Fruit fly (Drosophila melanogaster) whole organism, embryonic: ENCODE measurements around the gene Sdic4.
A peak's percentile ranks its signal among the peaks of the same experiment; 100 is the strongest.

Source experiments
- ATbp ChIP-seq: fragments of 200-800 bp; sonication (Bioruptor generic); optimal IDR thresholded peaks from 2 replicates; lab custom pipeline; 2017; ENCODE audit warnings: missing biosample characterization, mild to moderate bottlenecking, missing genetic modification characterization, missing genetic modification reagents
- Aef1 ChIP-seq: fragments of 200-800 bp; sonication (Bioruptor generic); IDR thresholded peaks from 3 replicates; pipeline ENCODE4 v1.3.6; 2022; ENCODE audit warnings: missing biosample characterization, missing genetic modification characterization
- Antp ChIP-seq: fragments of 200-800 bp; sonication (Bioruptor generic); optimal IDR thresholded peaks from 3 replicates; lab custom pipeline; 2016; ENCODE audit warnings: missing biosample characterization, missing genetic modification characterization
- CG11456 ChIP-seq: fragments of 200-800 bp; sonication (Bioruptor generic); IDR thresholded peaks from 3 replicates; pipeline ENCODE4 v1.3.6; 2022; ENCODE audit warnings: missing biosample characterization, missing genetic modification characterization
- CG11560 ChIP-seq: fragments of 200-800 bp; sonication (Bioruptor generic); IDR thresholded peaks from 3 replicates; pipeline ENCODE4 v1.3.6; 2022; ENCODE audit warnings: missing biosample characterization, missing genetic modification characterization
- CG12071 ChIP-seq: fragments of 200-800 bp; sonication (Bioruptor generic); optimal IDR thresholded peaks from 3 replicates; lab custom pipeline; 2018; ENCODE audit warnings: missing biosample characterization, mild to moderate bottlenecking, missing genetic modification characterization
- CG12155 ChIP-seq: fragments of 200-800 bp; sonication (Bioruptor generic); optimal IDR thresholded peaks from 3 replicates; lab custom pipeline; 2016; ENCODE audit warnings: missing biosample characterization, missing genetic modification characterization
- CG14050 ChIP-seq: fragments of 200-800 bp; sonication (Bioruptor generic); IDR thresholded peaks from 3 replicates; pipeline ENCODE4 v1.3.6; 2022; ENCODE audit warnings: missing biosample characterization, missing genetic modification characterization
- CG15601 ChIP-seq: fragments of 200-800 bp; sonication (Bioruptor generic); optimal IDR thresholded peaks from 3 replicates; lab custom pipeline; 2019; ENCODE audit warnings: missing biosample characterization, mild to moderate bottlenecking, missing genetic modification characterization, moderate library complexity
- CG17359 ChIP-seq: fragments of 200-800 bp; sonication (Bioruptor generic); optimal IDR thresholded peaks from 3 replicates; lab custom pipeline; 2018; ENCODE audit warnings: missing biosample characterization, mild to moderate bottlenecking, missing genetic modification characterization, moderate library complexity
- CG1832 ChIP-seq: fragments of 200-800 bp; sonication (Bioruptor generic); optimal IDR thresholded peaks from 2 replicates; lab custom pipeline; 2017; ENCODE audit warnings: missing biosample characterization, mild to moderate bottlenecking, missing genetic modification characterization, inconsistent platforms
- CG18476 ChIP-seq: fragments of 200-800 bp; sonication (Bioruptor generic); optimal IDR thresholded peaks from 2 replicates; lab custom pipeline; 2016; ENCODE audit warnings: missing biosample characterization, mild to moderate bottlenecking, missing genetic modification characterization
- CG18764 ChIP-seq: fragments of 200-800 bp; sonication (Bioruptor generic); optimal IDR thresholded peaks from 3 replicates; lab custom pipeline; 2016; ENCODE audit warnings: missing biosample characterization, missing genetic modification characterization
- CG34422 ChIP-seq: fragments of 200-800 bp; sonication (Bioruptor generic); IDR thresholded peaks from 3 replicates; pipeline ENCODE4 v1.3.6; 2022; ENCODE audit warnings: missing biosample characterization, missing genetic modification characterization
- CG4328 ChIP-seq: fragments of 200-800 bp; sonication (Bioruptor generic); optimal IDR thresholded peaks from 3 replicates; lab custom pipeline; 2017; ENCODE audit warnings: missing biosample characterization, missing genetic modification reagents, missing genetic modification characterization
- CG4730 ChIP-seq: fragments of 200-800 bp; sonication (Bioruptor generic); IDR thresholded peaks from 2 replicates; pipeline ENCODE4 v1.3.6; 2022; ENCODE audit warnings: missing biosample characterization, missing genetic modification characterization
- CG5180 ChIP-seq: fragments of 200-800 bp; sonication (Bioruptor generic); optimal IDR thresholded peaks from 3 replicates; lab custom pipeline; 2017; ENCODE audit warnings: missing biosample characterization, missing genetic modification characterization, mild to moderate bottlenecking, moderate library complexity, missing genetic modification reagents
- CG5953 ChIP-seq: fragments of 200-800 bp; sonication (Bioruptor generic); IDR thresholded peaks from 2 replicates; pipeline ENCODE4 v1.3.6; 2022; ENCODE audit warnings: missing biosample characterization, missing genetic modification characterization
- CG6813 ChIP-seq: fragments of 200-800 bp; sonication (Bioruptor generic); optimal IDR thresholded peaks from 2 replicates; lab custom pipeline; 2017; ENCODE audit warnings: missing biosample characterization, missing genetic modification characterization, mild to moderate bottlenecking, moderate library complexity, missing genetic modification reagents
- CG8089 ChIP-seq: fragments of 200-800 bp; sonication (Bioruptor generic); optimal IDR thresholded peaks from 3 replicates; lab custom pipeline; 2016; ENCODE audit warnings: missing biosample characterization, missing genetic modification characterization
- CG8281 ChIP-seq: fragments of 200-800 bp; sonication (Bioruptor generic); optimal IDR thresholded peaks from 2 replicates; lab custom pipeline; 2018; ENCODE audit warnings: missing biosample characterization, mild to moderate bottlenecking, missing genetic modification characterization, moderate library complexity
- CG9932 ChIP-seq: fragments of 200-800 bp; sonication (Bioruptor generic); IDR thresholded peaks from 2 replicates; pipeline ENCODE4 v1.3.6; 2022; ENCODE audit warnings: missing biosample characterization, missing genetic modification characterization
- Deaf1 ChIP-seq: fragments of 200-800 bp; optimal IDR thresholded peaks from 3 replicates; lab custom pipeline; 2019; ENCODE audit warnings: missing biosample characterization, mild to moderate bottlenecking, missing genetic modification characterization, moderate library complexity
- Dp ChIP-seq: fragments of 200-800 bp; sonication (Bioruptor generic); optimal IDR thresholded peaks from 2 replicates; lab custom pipeline; 2018; ENCODE audit warnings: missing biosample characterization, mild to moderate bottlenecking, missing genetic modification characterization, moderate library complexity
- H15 ChIP-seq: fragments of 200-800 bp; sonication (Bioruptor generic); IDR thresholded peaks from 3 replicates; pipeline ENCODE4 v1.3.6; 2022; ENCODE audit warnings: missing biosample characterization, missing genetic modification characterization
- HmgD ChIP-seq: fragments of 200-800 bp; sonication (Bioruptor generic); optimal IDR thresholded peaks from 3 replicates; lab custom pipeline; 2016; ENCODE audit warnings: missing biosample characterization, missing genetic modification characterization
- Lim3 ChIP-seq: fragments of 200-800 bp; sonication (Bioruptor generic); IDR thresholded peaks from 2 replicates; pipeline ENCODE4 v1.3.6; 2022; ENCODE audit warnings: missing biosample characterization, missing genetic modification characterization
- Mad ChIP-seq: fragments of 200-800 bp; sonication (Bioruptor generic); optimal IDR thresholded peaks from 2 replicates; lab custom pipeline; 2016; ENCODE audit warnings: missing biosample characterization, missing genetic modification characterization
- Vsx1 ChIP-seq: fragments of 200-800 bp; sonication (Bioruptor generic); optimal IDR thresholded peaks from 2 replicates; lab custom pipeline; 2017; ENCODE audit warnings: missing biosample characterization, mild to moderate bottlenecking, missing genetic modification characterization, missing genetic modification reagents
- Xbp1 ChIP-seq: fragments of 200-800 bp; sonication (Bioruptor generic); optimal IDR thresholded peaks from 3 replicates; lab custom pipeline; 2016; ENCODE audit warnings: missing biosample characterization, mild to moderate bottlenecking, missing genetic modification characterization
- ab ChIP-seq: fragments of 200-800 bp; sonication (Bioruptor generic); optimal IDR thresholded peaks from 2 replicates; lab custom pipeline; 2016; ENCODE audit warnings: missing biosample characterization, missing genetic modification characterization
- ac ChIP-seq: fragments of 200-800 bp; sonication (Bioruptor generic); optimal IDR thresholded peaks from 3 replicates; lab custom pipeline; 2017; ENCODE audit warnings: missing biosample characterization, mild to moderate bottlenecking, missing genetic modification characterization
- az2 ChIP-seq: fragments of 200-800 bp; sonication (Bioruptor generic); optimal IDR thresholded peaks from 3 replicates; lab custom pipeline; 2016; ENCODE audit warnings: missing biosample characterization, missing genetic modification characterization
- br ChIP-seq: fragments of >200 bp; optimal IDR thresholded peaks from 2 replicates; lab custom pipeline; 2017
- chif ChIP-seq, 2 experiments: fragments of 200-800 bp; sonication (Bioruptor generic); optimal IDR thresholded peaks; 3 replicates each; lab custom pipeline; 2016; ENCODE audit warnings: missing biosample characterization in 2 of 2, missing genetic modification characterization in 2 of 2
- chn ChIP-seq: fragments of 200-800 bp; sonication (Bioruptor generic); optimal IDR thresholded peaks from 2 replicates; lab custom pipeline; 2016; ENCODE audit warnings: missing biosample characterization, missing genetic modification characterization
- danr ChIP-seq: fragments of 200-800 bp; sonication (Bioruptor generic); IDR thresholded peaks from 2 replicates; pipeline ENCODE4 v1.3.6; 2022; ENCODE audit warnings: missing biosample characterization, missing genetic modification characterization
- dm ChIP-seq: fragments of 200-800 bp; sonication (Bioruptor generic); optimal IDR thresholded peaks from 3 replicates; lab custom pipeline; 2016; ENCODE audit warnings: missing biosample characterization, missing genetic modification characterization
- dmrt11E ChIP-seq: fragments of 200-800 bp; sonication (Bioruptor generic); optimal IDR thresholded peaks from 3 replicates; lab custom pipeline; 2018; ENCODE audit warnings: missing biosample characterization, mild to moderate bottlenecking, missing genetic modification characterization, moderate library complexity
- gcm2 ChIP-seq: fragments of 200-800 bp; sonication (Bioruptor generic); optimal IDR thresholded peaks from 2 replicates; lab custom pipeline; 2016; ENCODE audit warnings: missing biosample characterization, missing genetic modification characterization
- kah ChIP-seq: fragments of 200-800 bp; sonication (Bioruptor generic); optimal IDR thresholded peaks from 2 replicates; lab custom pipeline; 2018; ENCODE audit warnings: missing biosample characterization, mild to moderate bottlenecking, missing genetic modification characterization
- ken ChIP-seq: fragments of 200-800 bp; sonication (Bioruptor generic); IDR thresholded peaks from 3 replicates; pipeline ENCODE4 v1.3.6; 2022; ENCODE audit warnings: missing biosample characterization, missing genetic modification characterization
- knrl ChIP-seq: fragments of 200-800 bp; sonication (Bioruptor generic); IDR thresholded peaks from 3 replicates; pipeline ENCODE4 v1.3.6; 2022; ENCODE audit warnings: missing biosample characterization, missing genetic modification characterization; ENCODE audit not compliant: partially characterized antibody
- lbe ChIP-seq: fragments of 200-800 bp; sonication (Bioruptor generic); optimal IDR thresholded peaks from 2 replicates; lab custom pipeline; 2016; ENCODE audit warnings: missing biosample characterization, mild to moderate bottlenecking, missing genetic modification characterization
- mam ChIP-seq: fragments of 200-800 bp; sonication (Bioruptor generic); optimal IDR thresholded peaks from 3 replicates; lab custom pipeline; 2016; ENCODE audit warnings: missing biosample characterization, missing genetic modification characterization
- nerfin-2 ChIP-seq: fragments of 200-800 bp; sonication (Bioruptor generic); IDR thresholded peaks from 2 replicates; pipeline ENCODE4 v1.3.6; 2022; ENCODE audit warnings: missing biosample characterization, missing genetic modification characterization; ENCODE audit not compliant: partially characterized antibody
- pan ChIP-seq, 4 experiments: fragments of >200 bp in 3 of 4; fragments of 200-800 bp in 1 of 4; sonication (Bioruptor generic) in 1 of 4; optimal IDR thresholded peaks in 3 of 4; IDR thresholded peaks in 1 of 4; 2 replicates each; pipeline versions ENCODE4 v1.3.6 to Lab custom; 2017 to 2022; ENCODE audit warnings: missing biosample characterization in 2 of 4, missing genetic modification characterization in 2 of 4, mixed read lengths in 1 of 4
- sc ChIP-seq, 3 experiments: fragments of >200 bp in 2 of 3; fragments of 200-800 bp in 1 of 3; sonication (Bioruptor generic) in 1 of 3; optimal IDR thresholded peaks; 2 replicates in 2 of 3; 3 replicates in 1 of 3; lab custom pipeline; 2017; ENCODE audit warnings: mild to moderate bottlenecking in 1 of 3, missing biosample characterization in 1 of 3, missing genetic modification characterization in 1 of 3, missing genetic modification reagents in 1 of 3
- tll ChIP-seq, 2 experiments: fragments of 200-800 bp in 1 of 2; fragments of >200 bp in 1 of 2; sonication (Bioruptor generic) in 1 of 2; optimal IDR thresholded peaks; 2 replicates each; lab custom pipeline; 2017 to 2019; ENCODE audit warnings: missing biosample characterization in 2 of 2, missing genetic modification characterization in 2 of 2, mild to moderate bottlenecking in 1 of 2, moderate library complexity in 1 of 2
- wek ChIP-seq: fragments of 200-800 bp; sonication (Bioruptor generic); optimal IDR thresholded peaks from 3 replicates; lab custom pipeline; 2018; ENCODE audit warnings: missing biosample characterization, mild to moderate bottlenecking, missing genetic modification characterization, moderate library complexity

Sdic4 gene

dm6 chrX:20251069-20251468 is 26.2 kb upstream of the Sdic4 start, which contains the start of the genes CG17068 and Rab10 (continued):
- no peak for TF ChIP-seq br (lab: Kevin White, UChicago)
- TF ChIP-seq CG14050 (GFP tag; lab: Robert Waterston, UW) = no peak
- TF ChIP-seq chif (GFP tag; optimal IDR thresholded peaks at IDR 0.05; lab: Kevin White, UChicago) = no peak
- peak; percentile 13 for TF ChIP-seq Antp (GFP tag; lab: Kevin White, UChicago)
- no peak for TF ChIP-seq Mad (GFP tag; lab: Kevin White, UChicago)
- peak; percentile 88 for TF ChIP-seq nerfin-2 (GFP tag; lab: Robert Waterston, UW)
- TF ChIP-seq gcm2 = no peak
- TF ChIP-seq dm = peak; percentile 53
- TF ChIP-seq CG6813 (GFP tag; lab: Kevin White, UChicago) = no peak
- TF ChIP-seq CG18764 (GFP tag; lab: Kevin White, UChicago) = no peak
- no peak for TF ChIP-seq CG11456 (GFP tag; lab: Robert Waterston, UW)
- no peak for TF ChIP-seq sc (optimal IDR thresholded peaks at IDR 0.05; lab: Kevin White, UChicago)
- no peak for TF ChIP-seq sc (GFP tag; optimal IDR thresholded peaks at IDR 0.05; lab: Kevin White, UChicago)
- TF ChIP-seq CG34422 (GFP tag; lab: Robert Waterston, UW) = no peak
- no peak for TF ChIP-seq ac (GFP tag; lab: Kevin White, UChicago)
- peak; percentile 27; the same call in 1 of the 2 replicates for TF ChIP-seq CG9932 (GFP tag; lab: Robert Waterston, UW)
- no peak for TF ChIP-seq Aef1 (GFP tag; lab: Robert Waterston, UW)
- no peak for TF ChIP-seq lbe (GFP tag; lab: Kevin White, UChicago)
- no peak for TF ChIP-seq CG5180 (GFP tag; lab: Kevin White, UChicago)
- no peak for TF ChIP-seq pan (optimal IDR thresholded peaks at IDR 0.05; lab: Kevin White, UChicago)
- no peak for TF ChIP-seq pan (GFP tag; optimal IDR thresholded peaks at IDR 0.05 in 1 of 2, IDR thresholded peaks at IDR 0.05 in 1 of 2)
- TF ChIP-seq tll (GFP tag; optimal IDR thresholded peaks at IDR 0.05; lab: Kevin White, UChicago) = peak in 1 of 2 experiments; percentile 8
- TF ChIP-seq az2 (GFP tag; lab: Kevin White, UChicago) = no peak
- no peak for TF ChIP-seq Dp (GFP tag; lab: Kevin White, UChicago)
- TF ChIP-seq ATbp (GFP tag; lab: Kevin White, UChicago) = no peak
- no peak for TF ChIP-seq CG8281 (tag; lab: Kevin White, UChicago)
- no peak for TF ChIP-seq CG12071
- no peak for TF ChIP-seq CG4730
- no peak for TF ChIP-seq kah
- no peak for TF ChIP-seq CG18476 (GFP tag; lab: Kevin White, UChicago)
- no peak for TF ChIP-seq wek (GFP tag; lab: Kevin White, UChicago)
- no peak for TF ChIP-seq dmrt11E
- no peak for TF ChIP-seq ken (GFP tag; lab: Robert Waterston, UW)
- no peak for TF ChIP-seq CG17359 (tag; lab: Kevin White, UChicago)
- no peak for TF ChIP-seq H15
- TF ChIP-seq Vsx1 = no peak
- no peak for TF ChIP-seq CG11560 (tag; lab: Robert Waterston, UW)
- peak; percentile 32 for TF ChIP-seq HmgD (GFP tag; lab: Kevin White, UChicago)
- 0 out of 2 replicates have a peak, but pooled peaks have one; percentile 9 for TF ChIP-seq danr
- no peak for TF ChIP-seq CG1832 (GFP tag; lab: Kevin White, UChicago)
- TF ChIP-seq CG5953 = no peak
- no peak for TF ChIP-seq Deaf1 (tag; lab: Kevin White, UChicago)
- no peak for TF ChIP-seq ab (GFP tag; lab: Kevin White, UChicago)
- TF ChIP-seq Lim3 (GFP tag; lab: Robert Waterston, UW) = no peak
- no peak for TF ChIP-seq chn (GFP tag; lab: Kevin White, UChicago)
- no peak for TF ChIP-seq CG4328 (GFP tag; lab: Kevin White, UChicago)
- TF ChIP-seq mam = peak; percentile 32
- no peak for TF ChIP-seq CG12155 (GFP tag; lab: Kevin White, UChicago)
- TF ChIP-seq knrl (GFP tag; lab: Robert Waterston, UW) = peak; percentile 94
- TF ChIP-seq Xbp1 = peak; percentile 14
- TF ChIP-seq CG8089 (GFP tag; lab: Kevin White, UChicago) = no peak
- no peak for TF ChIP-seq CG15601
